Worm (Caenorhabditis elegans) whole organism, young adult: ENCODE data around the gene chil-12.

Source experiments
- B0019.2 ChIP-seq: fragments of 200-800 bp; sonication (Bioruptor generic); conservative IDR thresholded peaks from 2 replicates; pipeline ENCODE4 v1.3.6; 2022; ENCODE audit warnings: missing genetic modification reagents, missing genetic modification characterization, missing compliant biosample characterization
- C06A6.2 ChIP-seq: fragments of 200-800 bp; sonication (Bioruptor generic); conservative IDR thresholded peaks from 2 replicates; pipeline ENCODE4 v1.3.6; 2022; ENCODE audit warnings: missing genetic modification characterization, missing compliant biosample characterization
- F39B2.1 ChIP-seq: fragments of 200-800 bp; sonication (Bioruptor generic); IDR thresholded peaks from 2 replicates; pipeline ENCODE4 v1.3.6; 2022; ENCODE audit warnings: missing genetic modification reagents, missing genetic modification characterization, missing compliant biosample characterization
- K12H6.12 ChIP-seq: fragments of 200-800 bp; sonication (Bioruptor generic); optimal IDR thresholded peaks from 2 replicates; lab custom pipeline; 2018; ENCODE audit warnings: mild to moderate bottlenecking, missing genetic modification characterization, missing compliant biosample characterization
- Y53G8AR.9 ChIP-seq: fragments of 200-800 bp; sonication (Bioruptor generic); conservative IDR thresholded peaks from 2 replicates; pipeline ENCODE4 v1.3.6; 2022; ENCODE audit warnings: missing genetic modification reagents, missing genetic modification characterization, missing compliant biosample characterization
- Y79H2A.3 ChIP-seq: fragments of 200-800 bp; sonication (Bioruptor generic); conservative IDR thresholded peaks from 2 replicates; pipeline ENCODE4 v1.3.6; 2022; ENCODE audit warnings: missing genetic modification reagents, missing genetic modification characterization, missing compliant biosample characterization
- ZK185.1 ChIP-seq: sonication (generic microtip); optimal IDR thresholded peaks from 2 replicates; lab custom pipeline; 2016; ENCODE audit warnings: mild to moderate bottlenecking, missing genetic modification characterization, missing compliant biosample characterization; ENCODE audit not compliant: poor library complexity, severe bottlenecking
- ama-1 ChIP-seq, 3 experiments: fragments of 150-350 bp in 1 of 3; sonication (generic microtip) in 2 of 3; optimal IDR thresholded peaks; 2 replicates each; lab custom pipeline; 2014 to 2018; ENCODE audit warnings: missing biosample characterization in 2 of 3, missing genetic modification characterization in 2 of 3, missing genetic modification reagents in 2 of 3
- attf-5 ChIP-seq: fragments of 200-800 bp; sonication (Bioruptor generic); optimal IDR thresholded peaks from 2 replicates; lab custom pipeline; 2018; ENCODE audit warnings: mild to moderate bottlenecking, missing genetic modification characterization, missing compliant biosample characterization
- bed-2 ChIP-seq: fragments of 200-800 bp; sonication (Bioruptor generic); IDR thresholded peaks from 2 replicates; pipeline ENCODE4 v1.3.6; 2022; ENCODE audit warnings: missing genetic modification reagents, missing genetic modification characterization, missing compliant biosample characterization
- ccch-3 ChIP-seq: fragments of 200-800 bp; sonication (Bioruptor generic); optimal IDR thresholded peaks from 2 replicates; lab custom pipeline; 2018; ENCODE audit warnings: mild to moderate bottlenecking, missing genetic modification characterization, missing compliant biosample characterization
- cebp-1 ChIP-seq, 2 experiments: fragments of 200-800 bp in 1 of 2; sonication (Bioruptor generic) in 1 of 2; sonication (generic microtip) in 1 of 2; IDR thresholded peaks in 1 of 2; optimal IDR thresholded peaks in 1 of 2; 2 replicates each; pipeline versions ENCODE4 v1.3.6 to Lab custom; 2017 to 2022; ENCODE audit warnings: missing compliant biosample characterization in 2 of 2, missing genetic modification characterization in 2 of 2, mild to moderate bottlenecking in 1 of 2, missing genetic modification reagents in 1 of 2, moderate library complexity in 1 of 2
- dpff-1 ChIP-seq: sonication (generic microtip); optimal IDR thresholded peaks from 2 replicates; lab custom pipeline; 2017; ENCODE audit warnings: mild to moderate bottlenecking, missing genetic modification characterization, missing compliant biosample characterization
- dpl-1 ChIP-seq: fragments of 150-350 bp; optimal IDR thresholded peaks from 2 replicates; lab custom pipeline; 2014; ENCODE audit warnings: missing biosample characterization, missing genetic modification reagents, missing genetic modification characterization
- ekl-4 ChIP-seq: fragments of 200-800 bp; sonication (Bioruptor generic); IDR thresholded peaks from 2 replicates; pipeline ENCODE4 v1.3.6; 2022; ENCODE audit warnings: missing genetic modification reagents, missing genetic modification characterization, missing compliant biosample characterization
- ets-4 ChIP-seq: fragments of 200-800 bp; sonication (Bioruptor generic); optimal IDR thresholded peaks from 2 replicates; lab custom pipeline; 2018; ENCODE audit warnings: mild to moderate bottlenecking, missing genetic modification characterization, missing compliant biosample characterization
- hlh-26 ChIP-seq: fragments of 200-800 bp; sonication (Bioruptor generic); conservative IDR thresholded peaks from 2 replicates; pipeline ENCODE4 v1.3.6; 2022; ENCODE audit warnings: missing genetic modification reagents, missing genetic modification characterization, missing compliant biosample characterization
- hmg-1.2 ChIP-seq: fragments of 200-800 bp; sonication (Bioruptor generic); IDR thresholded peaks from 2 replicates; pipeline ENCODE4 v1.3.6; 2022; ENCODE audit warnings: missing genetic modification reagents, missing genetic modification characterization, missing compliant biosample characterization
- lag-1 ChIP-seq: fragments of 200-800 bp; sonication (Bioruptor generic); IDR thresholded peaks from 2 replicates; pipeline ENCODE4 v1.3.6; 2022; ENCODE audit warnings: missing genetic modification reagents, missing genetic modification characterization, missing compliant biosample characterization
- let-607 ChIP-seq, 2 experiments: fragments of 200-800 bp in 1 of 2; sonication (Bioruptor generic) in 1 of 2; sonication (generic microtip) in 1 of 2; optimal IDR thresholded peaks; 2 replicates each; lab custom pipeline; 2016 to 2018; ENCODE audit warnings: mild to moderate bottlenecking in 2 of 2, missing compliant biosample characterization in 2 of 2, missing genetic modification characterization in 2 of 2, moderate library complexity in 2 of 2, missing genotype in 1 of 2
- lin-35 ChIP-seq, 3 experiments: fragments of 150-350 bp in 2 of 3; sonication (generic microtip) in 1 of 3; optimal IDR thresholded peaks; 2 replicates each; lab custom pipeline; 2014 to 2018; ENCODE audit warnings: missing biosample characterization in 3 of 3, missing genetic modification characterization in 3 of 3, missing genetic modification reagents in 3 of 3
- lin-54 ChIP-seq: fragments of 200-800 bp; sonication (Bioruptor generic); optimal IDR thresholded peaks from 2 replicates; lab custom pipeline; 2018; ENCODE audit warnings: mild to moderate bottlenecking, missing genetic modification characterization, missing compliant biosample characterization
- lsy-27 ChIP-seq: sonication (generic microtip); optimal IDR thresholded peaks from 2 replicates; lab custom pipeline; 2017; ENCODE audit warnings: missing genetic modification characterization, mild to moderate bottlenecking, missing compliant biosample characterization, antibody characterized with exemption, missing genotype, borderline replicate concordance; ENCODE audit not compliant: insufficient read depth
- madf-10 ChIP-seq: sonication (generic microtip); optimal IDR thresholded peaks from 2 replicates; lab custom pipeline; 2016; ENCODE audit warnings: mild to moderate bottlenecking, missing genetic modification characterization, missing compliant biosample characterization
- mes-4 ChIP-seq: sonication (generic microtip); optimal IDR thresholded peaks from 2 replicates; lab custom pipeline; 2016; ENCODE audit warnings: missing genotype, missing genetic modification characterization, missing compliant biosample characterization
- nfya-2 ChIP-seq: fragments of 200-800 bp; sonication (Bioruptor generic); IDR thresholded peaks from 2 replicates; pipeline ENCODE4 v1.3.6; 2022; ENCODE audit warnings: missing genetic modification reagents, missing genetic modification characterization, missing compliant biosample characterization
- nfyb-1 ChIP-seq: fragments of 200-800 bp; sonication (Bioruptor generic); IDR thresholded peaks from 2 replicates; pipeline ENCODE4 v1.3.6; 2022; ENCODE audit warnings: missing genetic modification reagents, missing genetic modification characterization, missing compliant biosample characterization
- nhr-80 ChIP-seq: sonication (generic microtip); optimal IDR thresholded peaks from 2 replicates; lab custom pipeline; 2016; ENCODE audit warnings: missing genetic modification characterization, missing compliant biosample characterization
- nhr-90 ChIP-seq: sonication (generic microtip); optimal IDR thresholded peaks from 2 replicates; lab custom pipeline; 2016; ENCODE audit warnings: missing genotype, mild to moderate bottlenecking, missing genetic modification characterization, missing compliant biosample characterization
- snpc-3.4 ChIP-seq: sonication (generic microtip); optimal IDR thresholded peaks from 2 replicates; lab custom pipeline; 2017; ENCODE audit warnings: missing genetic modification characterization, mild to moderate bottlenecking, missing compliant biosample characterization, antibody characterized with exemption, moderate library complexity, missing genotype, missing genetic modification reagents
- somi-1 ChIP-seq: fragments of 200-800 bp; sonication (Bioruptor generic); optimal IDR thresholded peaks from 2 replicates; lab custom pipeline; 2018; ENCODE audit warnings: mild to moderate bottlenecking, missing genetic modification characterization, missing compliant biosample characterization
- unc-130 ChIP-seq: sonication (generic microtip); optimal IDR thresholded peaks from 2 replicates; lab custom pipeline; 2016; ENCODE audit warnings: missing genetic modification reagents, missing genetic modification characterization, missing compliant biosample characterization
- xnd-1 ChIP-seq: sonication (generic microtip); optimal IDR thresholded peaks from 2 replicates; lab custom pipeline; 2016; ENCODE audit warnings: missing genotype, missing genetic modification reagents, missing genetic modification characterization, missing compliant biosample characterization

Gene chil-12

ce11 chrV:15241259-15241658, at the start of gene chil-12:
TSS of gene chil-12 (plus strand) at chrV:15241559.
- TF ChIP-seq dpff-1 (no peak), madf-10 (tag; lab: Kevin White, UChicago) (no peak), bed-2 (GFP tag; lab: Robert Waterston, UW) (no peak), ZK185.1 (tag; lab: Kevin White, UChicago) (no peak), K12H6.12 (no peak), lin-35 (GFP tag; optimal IDR thresholded peaks at IDR 0.05; lab: Kevin White, UChicago) (no peak)

ce11 chrV:15191971-15192370, 49.4 kb upstream of the chil-12 start:
- TF ChIP-seq dpl-1 (GFP tag; lab: Kevin White, UChicago) (no peak), lag-1 (GFP tag; lab: Robert Waterston, UW) (no peak), xnd-1 (tag; lab: Kevin White, UChicago) (no peak), Y79H2A.3 (GFP tag; lab: Robert Waterston, UW) (no peak), lin-54 (GFP tag; lab: Kevin White, UChicago) (no peak), F39B2.1 (GFP tag; lab: Robert Waterston, UW) (no peak), nfya-2 (GFP tag; lab: Robert Waterston, UW) (no peak), madf-10 (tag; lab: Kevin White, UChicago) (no peak), lsy-27 (no peak), let-607 (tag; optimal IDR thresholded peaks at IDR 0.05; lab: Kevin White, UChicago) (no peak), ama-1 (optimal IDR thresholded peaks at IDR 0.05; lab: Kevin White, UChicago) (no peak), ama-1 (GFP tag; optimal IDR thresholded peaks at IDR 0.05; lab: Kevin White, UChicago) (no peak), dpff-1 (no peak), snpc-3.4 (no peak), ekl-4 (GFP tag; lab: Robert Waterston, UW) (no peak), ZK185.1 (tag; lab: Kevin White, UChicago) (no peak), somi-1 (GFP tag; lab: Kevin White, UChicago) (no peak), mes-4 (tag; lab: Kevin White, UChicago) (no peak), hlh-26 (GFP tag; lab: Robert Waterston, UW) (no peak), unc-130 (GFP tag; lab: Kevin White, UChicago) (no peak)

ce11 chrV:15192377-15192776, 49.0 kb upstream of the chil-12 start, which contains the start of gene plc-2:
TSS of gene plc-2 (plus strand) at chrV:15192572.
- TF ChIP-seq C06A6.2 (GFP tag; lab: Robert Waterston, UW) (no peak), hmg-1.2 (GFP tag; lab: Robert Waterston, UW) (peak; percentile 11; the same call in 1 of the 2 replicates), attf-5 (peak; percentile 5), ets-4 (peak; percentile 25), nfyb-1 (GFP tag; lab: Robert Waterston, UW) (0 out of 2 replicates have a peak, but pooled peaks have one; percentile 44), bed-2 (GFP tag; lab: Robert Waterston, UW) (no peak), Y53G8AR.9 (no peak), nhr-90 (tag; lab: Kevin White, UChicago) (peak; percentile 21), let-607 (tag; optimal IDR thresholded peaks at IDR 0.05; lab: Kevin White, UChicago) (peak; percentile 12 to 14), ccch-3 (GFP tag; lab: Kevin White, UChicago) (no peak), cebp-1 (GFP tag; IDR thresholded peaks at IDR 0.05; lab: Robert Waterston, UW) (no peak), cebp-1 (tag; optimal IDR thresholded peaks at IDR 0.05; lab: Kevin White, UChicago) (peak; percentile 14), nhr-80 (tag; lab: Kevin White, UChicago) (peak; percentile 80), B0019.2 (GFP tag; lab: Robert Waterston, UW) (no peak)
